Fruit fly (Drosophila melanogaster): ENCODE data around the gene AOX3.

DNA sequence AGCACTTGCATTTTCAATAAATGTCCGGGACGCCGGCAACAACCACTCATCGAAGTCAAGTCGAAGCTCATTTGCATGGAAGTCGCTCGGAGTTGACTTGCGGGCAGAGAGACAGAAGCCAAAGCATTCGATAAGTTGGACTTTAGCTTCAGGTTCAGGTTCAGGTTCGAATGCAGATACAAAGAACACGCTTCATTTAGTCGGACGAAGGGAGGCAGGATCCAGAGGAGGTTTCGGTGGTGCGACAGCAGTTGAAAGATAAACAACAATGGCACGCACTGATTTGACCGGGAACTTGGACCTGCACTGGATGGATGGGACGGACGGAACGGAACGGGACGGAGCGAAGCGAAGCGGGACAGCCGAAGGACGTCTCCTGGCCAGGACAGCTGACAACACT is 19.9 kb upstream of the AOX3 start:
- TF ChIP-seq dmrt93B (GFP tag; optimal IDR thresholded peaks at IDR 0.05) (no peak), OdsH (GFP tag; optimal IDR thresholded peaks at IDR 0.05) (no peak), psq (GFP tag; optimal IDR thresholded peaks at IDR 0.05) (no peak), HLH106 (tag; optimal IDR thresholded peaks at IDR 0.05) (no peak), Hr78 (GFP tag; optimal IDR thresholded peaks at IDR 0.05) (no peak), Hnf4 (GFP tag; optimal IDR thresholded peaks at IDR 0.05) (no peak), fru (GFP tag; optimal IDR thresholded peaks at IDR 0.05) (no peak), Abd-B (GFP tag; optimal IDR thresholded peaks at IDR 0.05) (no peak), h (GFP tag; optimal IDR thresholded peaks at IDR 0.05) (no peak), br (GFP tag; optimal IDR thresholded peaks at IDR 0.05) (no peak)
